Worm (Caenorhabditis elegans): Measurements from ENCODE around the gene nhr-76.

The nhr-76 gene

DNA sequence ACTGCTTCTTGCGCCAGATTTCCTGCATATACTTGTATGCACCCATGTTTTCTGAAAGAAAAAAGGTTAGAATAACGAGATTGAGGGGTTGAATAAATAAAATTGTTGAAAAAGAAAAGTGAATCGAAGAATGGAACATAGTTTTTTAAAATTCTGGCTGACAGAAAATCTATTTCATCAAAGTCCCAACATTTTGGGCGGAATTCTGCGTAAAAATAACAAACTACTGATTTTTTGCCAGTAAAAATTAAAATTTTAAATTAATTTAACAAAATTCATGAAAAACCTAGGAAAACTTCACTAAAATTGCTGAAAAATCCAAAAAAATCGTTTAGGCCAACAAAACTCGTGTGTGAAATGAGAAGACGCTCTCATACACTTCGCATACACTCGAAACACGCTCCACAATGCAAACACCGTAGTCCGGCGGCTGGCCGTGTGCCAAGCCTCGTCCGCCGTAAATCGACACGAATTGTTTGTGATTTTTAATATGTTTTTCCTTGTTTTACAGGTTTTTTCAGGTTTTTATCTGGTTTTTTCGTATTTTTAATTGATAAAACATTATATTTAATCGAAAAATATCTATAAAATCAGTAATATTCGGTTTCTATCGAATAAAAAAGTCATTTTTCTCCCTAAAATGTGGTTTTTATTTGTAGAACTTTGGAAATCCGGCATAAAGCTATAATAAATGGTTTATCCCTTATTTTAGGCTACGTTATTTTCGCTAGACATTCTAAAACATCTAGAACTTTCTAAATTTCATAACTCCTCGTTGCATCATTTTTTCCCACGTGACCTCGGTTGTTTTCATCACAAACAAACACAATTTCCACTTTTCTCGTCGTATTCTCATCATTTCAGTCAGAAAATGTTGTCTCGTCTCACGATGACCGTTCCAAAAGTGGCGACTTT lies 27.4 kb downstream of the nhr-76 start, which contains the start of the genes rpl-15 and K11H12.8 (continued):
- TF ChIP-seq gei-17 (GFP tag; optimal IDR thresholded peaks at IDR 0.05) (peak; percentile 92), ccch-3 (GFP tag; optimal IDR thresholded peaks at IDR 0.05) (peak; percentile 76), snpc-3.4 (tag; optimal IDR thresholded peaks at IDR 0.05) (peak; percentile 99), hmg-1.2 (GFP tag; IDR thresholded peaks at IDR 0.05) (peak; percentile 95), dpff-1 (tag; optimal IDR thresholded peaks at IDR 0.05) (peak; percentile 61), hlh-26 (GFP tag; conservative IDR thresholded peaks at IDR 0.05) (no peak), aptf-3 (GFP tag; IDR thresholded peaks at IDR 0.05) (peak; percentile 77; the same call in 1 of the 2 replicates), lin-35 (GFP tag; optimal IDR thresholded peaks at IDR 0.05) (peak; percentile 1 to 99 (median 93)), mcd-1 (GFP tag; IDR thresholded peaks at IDR 0.05) (peak; percentile 98), lir-1 (GFP tag; conservative IDR thresholded peaks at IDR 0.05) (peak; percentile 99), Y53G8AR.9 (GFP tag; conservative IDR thresholded peaks at IDR 0.05) (peak; percentile 100), chd-7 (tag; optimal IDR thresholded peaks at IDR 0.05) (peak; percentile 98), Y53F4B.3 (GFP tag; IDR thresholded peaks at IDR 0.05) (peak; percentile 90), cebp-1 (GFP tag; IDR thresholded peaks at IDR 0.05) (peak; percentile 97), cebp-1 (tag; optimal IDR thresholded peaks at IDR 0.05) (peak; percentile 99), lin-54 (GFP tag; optimal IDR thresholded peaks at IDR 0.05) (peak; percentile 99), ztf-18 (tag; optimal IDR thresholded peaks at IDR 0.05) (peak; percentile 88), ceh-91 (GFP tag; IDR thresholded peaks at IDR 0.05) (peak; percentile 98), nfya-2 (GFP tag; IDR thresholded peaks at IDR 0.05) (peak; percentile 89), ztf-22 (GFP tag; optimal IDR thresholded peaks at IDR 0.05) (peak; percentile 100), nhr-179 (tag; optimal IDR thresholded peaks at IDR 0.05) (peak; percentile 11), madf-3 (GFP tag; IDR thresholded peaks at IDR 0.05) (peak; percentile 99), let-607 (tag; optimal IDR thresholded peaks at IDR 0.05) (peak; percentile 95 to 97), nfya-1 (tag; optimal IDR thresholded peaks at IDR 0.05; ENCODE audit: borderline replicate concordance, insufficient read depth) (no peak), F55B11.4 (tag; optimal IDR thresholded peaks at IDR 0.05; ENCODE audit: borderline replicate concordance, insufficient read depth) (no peak), nfyb-1 (GFP tag; IDR thresholded peaks at IDR 0.05) (peak; percentile 99), madf-10 (tag; optimal IDR thresholded peaks at IDR 0.05) (peak; percentile 97), C06A6.2 (GFP tag; conservative IDR thresholded peaks at IDR 0.05) (peak; percentile 98), tbx-9 (tag; optimal IDR thresholded peaks at IDR 0.05; ENCODE audit: borderline replicate concordance) (no peak), B0019.2 (GFP tag; conservative IDR thresholded peaks at IDR 0.05) (peak; percentile 100), B0035.1 (tag; optimal IDR thresholded peaks at IDR 0.05) (peak; percentile 93), ama-1 (optimal IDR thresholded peaks at IDR 0.05) (peak; percentile 54), ama-1 (GFP tag; optimal IDR thresholded peaks at IDR 0.05) (peak; percentile 68 to 80), atf-7 (tag; optimal IDR thresholded peaks at IDR 0.05) (peak; percentile 99), somi-1 (GFP tag; optimal IDR thresholded peaks at IDR 0.05) (peak; percentile 100), madf-6 (GFP tag; IDR thresholded peaks at IDR 0.05) (peak; percentile 98), F57C9.4 (tag; optimal IDR thresholded peaks at IDR 0.05) (peak; percentile 95), mel-28 (tag; optimal IDR thresholded peaks at IDR 0.05; ENCODE audit: borderline replicate concordance) (peak; percentile 93), snpc-1.3 (tag; optimal IDR thresholded peaks at IDR 0.05; ENCODE audit: insufficient read depth) (peak; percentile 99), cebp-2 (GFP tag; IDR thresholded peaks at IDR 0.05) (peak; percentile 97), bed-1 (GFP tag; IDR thresholded peaks at IDR 0.05) (peak; percentile 94), ceh-100 (GFP tag; IDR thresholded peaks at IDR 0.05) (peak; percentile 94), nhr-80 (tag; optimal IDR thresholded peaks at IDR 0.05) (peak; percentile 99), efl-1 (GFP tag; optimal IDR thresholded peaks at IDR 0.05) (peak; percentile 92), F22D6.2 (tag; optimal IDR thresholded peaks at IDR 0.05) (no peak), pha-4 (tag; optimal IDR thresholded peaks at IDR 0.05) (peak; percentile 100)
